Fruit fly (Drosophila melanogaster): Measurements from ENCODE around the gene CG4116.

The CG4116 gene

DNA sequence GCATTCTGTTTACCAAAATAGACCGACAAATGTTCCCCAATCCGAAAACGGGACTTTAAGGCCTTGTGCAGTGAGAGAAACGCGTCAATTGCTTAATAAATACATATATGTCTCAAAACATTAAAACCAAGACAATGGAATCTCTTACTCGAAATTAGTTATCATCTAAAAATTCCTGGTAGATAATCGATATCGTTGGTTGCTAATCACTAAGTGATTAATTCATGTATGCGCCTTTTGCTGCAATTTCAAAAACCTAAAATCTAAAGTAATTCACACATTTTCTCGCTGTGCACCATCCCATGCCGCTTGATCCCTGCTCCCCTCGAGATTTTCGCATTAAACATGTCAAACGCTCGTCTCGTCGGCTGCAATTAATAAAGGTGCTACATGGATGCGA, 6.2 kb upstream of the CG4116 start (continued):
- no peak for TF ChIP-seq zfh2 (GFP tag; optimal IDR thresholded peaks at IDR 0.05)
- TF ChIP-seq CG9817 (tag; optimal IDR thresholded peaks at IDR 0.05) = no peak
- TF ChIP-seq CG4730 (GFP tag; IDR thresholded peaks at IDR 0.05) = no peak
- no peak for TF ChIP-seq chn (GFP tag; optimal IDR thresholded peaks at IDR 0.05)
- TF ChIP-seq lab (GFP tag; optimal IDR thresholded peaks at IDR 0.05) = no peak
- peak; percentile 62; the same call in 1 of the 2 replicates for TF ChIP-seq Xrp1 (GFP tag; IDR thresholded peaks at IDR 0.05)
- TF ChIP-seq slbo (GFP tag; IDR thresholded peaks at IDR 0.05) = no peak
- no peak for TF ChIP-seq ac (GFP tag; optimal IDR thresholded peaks at IDR 0.05)
- TF ChIP-seq D19A (tag; optimal IDR thresholded peaks at IDR 0.05) = peak; percentile 25
- no peak for TF ChIP-seq sug (tag; optimal IDR thresholded peaks at IDR 0.05)
- TF ChIP-seq Usf (GFP tag; optimal IDR thresholded peaks at IDR 0.05) = no peak
- no peak for TF ChIP-seq maf-S (GFP tag; optimal IDR thresholded peaks at IDR 0.05)
- no peak for TF ChIP-seq pzg (GFP tag; optimal IDR thresholded peaks at IDR 0.05)
- TF ChIP-seq CG4707 (GFP tag; optimal IDR thresholded peaks at IDR 0.05) = no peak
- no peak for TF ChIP-seq Abd-B (GFP tag; optimal IDR thresholded peaks at IDR 0.05)
- TF ChIP-seq tap (tag; optimal IDR thresholded peaks at IDR 0.05) = no peak
- TF ChIP-seq cad (GFP tag; optimal IDR thresholded peaks at IDR 0.05) = no peak
- peak; percentile 16 for TF ChIP-seq az2 (GFP tag; optimal IDR thresholded peaks at IDR 0.05)
- TF ChIP-seq gfzf (GFP tag; optimal IDR thresholded peaks at IDR 0.05) = no peak
- no peak for TF ChIP-seq cg (GFP tag; optimal IDR thresholded peaks at IDR 0.05)
- peak; percentile 59 for TF ChIP-seq gem (tag; optimal IDR thresholded peaks at IDR 0.05)
- TF ChIP-seq pita (GFP tag; optimal IDR thresholded peaks at IDR 0.05) = no peak
- no peak for TF ChIP-seq Dek (tag; optimal IDR thresholded peaks at IDR 0.05)
- TF ChIP-seq CG10565 (GFP tag; optimal IDR thresholded peaks at IDR 0.05) = no peak
- TF ChIP-seq CG17612 (GFP tag; IDR thresholded peaks at IDR 0.05) = no peak
- TF ChIP-seq B-H1 (GFP tag; IDR thresholded peaks at IDR 0.05) = no peak
- peak; percentile 25 for TF ChIP-seq CG11504 (tag; optimal IDR thresholded peaks at IDR 0.05)
- TF ChIP-seq CG2678 (tag; optimal IDR thresholded peaks at IDR 0.05) = peak; percentile 31
- TF ChIP-seq NC2α (GFP tag; optimal IDR thresholded peaks at IDR 0.05) = no peak
- TF ChIP-seq Dll (GFP tag; IDR thresholded peaks at IDR 0.05; ENCODE audit: partially characterized antibody) = no peak
- TF ChIP-seq ab (GFP tag; optimal IDR thresholded peaks at IDR 0.05) = no peak
- no peak for TF ChIP-seq CG7928 (GFP tag; optimal IDR thresholded peaks at IDR 0.05)
- no peak for TF ChIP-seq CG6272 (GFP tag; IDR thresholded peaks at IDR 0.05)
- TF ChIP-seq sna (GFP tag; IDR thresholded peaks at IDR 0.05; ENCODE audit: partially characterized antibody) = no peak
- no peak for TF ChIP-seq CG31365 (tag; optimal IDR thresholded peaks at IDR 0.05)
- no peak for TF ChIP-seq CG16863 (GFP tag; optimal IDR thresholded peaks at IDR 0.05)
- no peak for TF ChIP-seq Eip74EF (GFP tag; optimal IDR thresholded peaks at IDR 0.05)
- TF ChIP-seq chif (GFP tag; optimal IDR thresholded peaks at IDR 0.05) = peak in 1 of 2 experiments; percentile 4
- TF ChIP-seq CG1603 (tag; optimal IDR thresholded peaks at IDR 0.05) = peak; percentile 53
- TF ChIP-seq Atf3 (GFP tag; optimal IDR thresholded peaks at IDR 0.05) = no peak
- no peak for TF ChIP-seq MESR4 (GFP tag; optimal IDR thresholded peaks at IDR 0.05)
- no peak for TF ChIP-seq gce (GFP tag; IDR thresholded peaks at IDR 0.05)
- peak; percentile 2 for TF ChIP-seq CG15696 (tag; optimal IDR thresholded peaks at IDR 0.05)
- no peak for TF ChIP-seq al (GFP tag; IDR thresholded peaks at IDR 0.05)
- 0 out of 3 replicates have a peak, but pooled peaks have one; percentile 16 for TF ChIP-seq croc (GFP tag; conservative IDR thresholded peaks at IDR 0.05)
- peak in 1 of 2 experiments; percentile 52 for TF ChIP-seq eve (GFP tag; optimal IDR thresholded peaks at IDR 0.05)
- peak; percentile 26 for TF ChIP-seq CG30403 (GFP tag; optimal IDR thresholded peaks at IDR 0.05)
- TF ChIP-seq sisA (GFP tag; IDR thresholded peaks at IDR 0.05) = 0 out of 2 replicates have a peak, but pooled peaks have one; percentile 7
- TF ChIP-seq scrt (GFP tag; optimal IDR thresholded peaks at IDR 0.05) = no peak
- TF ChIP-seq CG13123 (GFP tag; optimal IDR thresholded peaks at IDR 0.05) = no peak
- no peak for TF ChIP-seq ranshi (GFP tag; IDR thresholded peaks at IDR 0.05)
